Fruit fly (Drosophila melanogaster) whole organism, embryonic: Measurements from ENCODE around the gene CG12301.

ENCODE experiments used
- B-H1 ChIP-seq: fragments of 200-800 bp; sonication (Bioruptor generic); IDR thresholded peaks from 3 replicates; pipeline ENCODE4 v1.3.6; 2022; ENCODE audit warnings: missing biosample characterization, missing genetic modification characterization
- CG11093 ChIP-seq: fragments of 200-800 bp; sonication (Bioruptor generic); IDR thresholded peaks from 3 replicates; pipeline ENCODE4 v1.3.6; 2022; ENCODE audit warnings: missing biosample characterization, missing genetic modification characterization
- CG12219 ChIP-seq: fragments of 200-800 bp; sonication (Bioruptor generic); optimal IDR thresholded peaks from 3 replicates; lab custom pipeline; 2018; ENCODE audit warnings: missing biosample characterization, mild to moderate bottlenecking, missing genetic modification characterization
- CG12236 ChIP-seq: fragments of 200-800 bp; sonication (Bioruptor generic); optimal IDR thresholded peaks from 2 replicates; lab custom pipeline; 2016; ENCODE audit warnings: missing biosample characterization, missing genetic modification characterization
- CG12299 ChIP-seq: fragments of 200-800 bp; sonication (Bioruptor generic); optimal IDR thresholded peaks from 2 replicates; lab custom pipeline; 2018; ENCODE audit warnings: missing biosample characterization, mild to moderate bottlenecking, missing genetic modification characterization
- CG12769 ChIP-seq: fragments of 200-800 bp; sonication (Bioruptor generic); optimal IDR thresholded peaks from 2 replicates; lab custom pipeline; 2019; ENCODE audit warnings: missing biosample characterization, mild to moderate bottlenecking, missing genetic modification characterization, moderate library complexity
- CG15011 ChIP-seq: fragments of 200-800 bp; sonication (Bioruptor generic); optimal IDR thresholded peaks from 3 replicates; lab custom pipeline; 2018; ENCODE audit warnings: missing biosample characterization, mild to moderate bottlenecking, missing genetic modification characterization
- CG1602 ChIP-seq: fragments of 200-800 bp; sonication (Bioruptor generic); optimal IDR thresholded peaks from 3 replicates; lab custom pipeline; 2016; ENCODE audit warnings: missing biosample characterization, missing genetic modification characterization
- CG17385 ChIP-seq: fragments of 200-800 bp; sonication (Bioruptor generic); optimal IDR thresholded peaks from 3 replicates; lab custom pipeline; 2018; ENCODE audit warnings: missing biosample characterization, mild to moderate bottlenecking, missing genetic modification characterization
- CG17829 ChIP-seq: fragments of 200-800 bp; optimal IDR thresholded peaks from 2 replicates; lab custom pipeline; 2019; ENCODE audit warnings: missing biosample characterization, mild to moderate bottlenecking, missing genetic modification characterization, moderate library complexity
- CG30020 ChIP-seq: fragments of 200-800 bp; optimal IDR thresholded peaks from 2 replicates; lab custom pipeline; 2019; ENCODE audit warnings: missing biosample characterization, mild to moderate bottlenecking, missing genetic modification characterization, moderate library complexity
- CG31224 ChIP-seq: fragments of 200-800 bp; sonication (Bioruptor generic); IDR thresholded peaks from 2 replicates; pipeline ENCODE4 v1.3.6; 2022; ENCODE audit warnings: missing biosample characterization, missing genetic modification characterization
- CG32767 ChIP-seq: fragments of 200-800 bp; sonication (Bioruptor generic); IDR thresholded peaks from 2 replicates; pipeline ENCODE4 v1.3.6; 2022; ENCODE audit warnings: missing biosample characterization, missing genetic modification characterization
- CG3995 ChIP-seq: fragments of 200-800 bp; sonication (Bioruptor generic); optimal IDR thresholded peaks from 3 replicates; lab custom pipeline; 2016; ENCODE audit warnings: missing biosample characterization, missing genetic modification characterization
- CG5953 ChIP-seq: fragments of 200-800 bp; sonication (Bioruptor generic); IDR thresholded peaks from 2 replicates; pipeline ENCODE4 v1.3.6; 2022; ENCODE audit warnings: missing biosample characterization, missing genetic modification characterization
- CG6765 ChIP-seq: fragments of 200-800 bp; sonication (Bioruptor generic); optimal IDR thresholded peaks from 3 replicates; lab custom pipeline; 2017; ENCODE audit warnings: missing biosample characterization, mild to moderate bottlenecking, missing genetic modification characterization
- CG7963 ChIP-seq: fragments of 200-800 bp; sonication (Bioruptor generic); IDR thresholded peaks from 3 replicates; pipeline ENCODE4 v1.3.6; 2022; ENCODE audit warnings: missing biosample characterization, missing genetic modification characterization; ENCODE audit not compliant: partially characterized antibody
- CG8388 ChIP-seq: fragments of 200-800 bp; sonication (Bioruptor generic); optimal IDR thresholded peaks from 2 replicates; lab custom pipeline; 2019; ENCODE audit warnings: missing biosample characterization, mild to moderate bottlenecking, missing genetic modification characterization, moderate library complexity
- CG8924 ChIP-seq: fragments of 200-800 bp; optimal IDR thresholded peaks from 3 replicates; lab custom pipeline; 2019; ENCODE audit warnings: missing biosample characterization, mild to moderate bottlenecking, missing genetic modification characterization, moderate library complexity
- CG9797 ChIP-seq: fragments of 200-800 bp; sonication (Bioruptor generic); optimal IDR thresholded peaks from 3 replicates; lab custom pipeline; 2018; ENCODE audit warnings: missing biosample characterization, mild to moderate bottlenecking, missing genetic modification characterization
- CrebB ChIP-seq: fragments of 200-800 bp; sonication (Bioruptor generic); optimal IDR thresholded peaks from 3 replicates; lab custom pipeline; 2018; ENCODE audit warnings: missing biosample characterization, mild to moderate bottlenecking, missing genetic modification characterization
- Ets65A ChIP-seq: fragments of 200-800 bp; sonication (Bioruptor generic); peaks from one replicate; lab custom pipeline; 2016; ENCODE audit warnings: missing biosample characterization, missing genetic modification characterization
- Fer2 ChIP-seq: fragments of 200-800 bp; sonication (Bioruptor generic); optimal IDR thresholded peaks from 2 replicates; lab custom pipeline; 2018; ENCODE audit warnings: missing biosample characterization, mild to moderate bottlenecking, missing genetic modification characterization, moderate library complexity
- Hr78 ChIP-seq, 2 experiments: fragments of 200-800 bp in 1 of 2; fragments of >200 bp in 1 of 2; sonication (Bioruptor generic) in 1 of 2; optimal IDR thresholded peaks; 2 replicates each; lab custom pipeline; 2017 to 2019; ENCODE audit warnings: missing biosample characterization in 2 of 2, missing genetic modification characterization in 2 of 2, mild to moderate bottlenecking in 1 of 2, moderate library complexity in 1 of 2
- Mes4 ChIP-seq: fragments of 200-800 bp; sonication (Bioruptor generic); optimal IDR thresholded peaks from 2 replicates; lab custom pipeline; 2016; ENCODE audit warnings: missing biosample characterization, missing genetic modification characterization
- Neu2 ChIP-seq: fragments of 200-800 bp; sonication (Bioruptor generic); optimal IDR thresholded peaks from 3 replicates; lab custom pipeline; 2016; ENCODE audit warnings: missing biosample characterization, missing genetic modification characterization, borderline replicate concordance
- Ptx1 ChIP-seq: fragments of 200-800 bp; sonication (Bioruptor generic); IDR thresholded peaks from 2 replicates; pipeline ENCODE4 v1.3.6; 2022; ENCODE audit warnings: missing biosample characterization, missing genetic modification characterization
- Rfx ChIP-seq: fragments of 200-800 bp; sonication (Bioruptor generic); IDR thresholded peaks from 2 replicates; pipeline ENCODE4 v1.3.6; 2022; ENCODE audit warnings: missing biosample characterization, missing genetic modification characterization
- Sox102F ChIP-seq: fragments of 200-800 bp; sonication (Bioruptor generic); optimal IDR thresholded peaks from 2 replicates; lab custom pipeline; 2018; ENCODE audit warnings: missing biosample characterization, mild to moderate bottlenecking, missing genetic modification characterization, moderate library complexity
- Sry-β ChIP-seq: fragments of 200-800 bp; sonication (Bioruptor generic); optimal IDR thresholded peaks from 2 replicates; lab custom pipeline; 2018; ENCODE audit warnings: missing biosample characterization, mild to moderate bottlenecking, missing genetic modification characterization, moderate library complexity
- Ssrp ChIP-seq: fragments of 200-800 bp; sonication (Bioruptor generic); optimal IDR thresholded peaks from 2 replicates; lab custom pipeline; 2018; ENCODE audit warnings: missing biosample characterization, mild to moderate bottlenecking, missing genetic modification characterization, moderate library complexity
- bcd ChIP-seq: fragments of 200-800 bp; sonication (Bioruptor generic); optimal IDR thresholded peaks from 2 replicates; lab custom pipeline; 2017; ENCODE audit warnings: missing biosample characterization, mild to moderate bottlenecking, missing genetic modification characterization
- cwo ChIP-seq: fragments of 200-800 bp; sonication (Bioruptor generic); optimal IDR thresholded peaks from 3 replicates; lab custom pipeline; 2017; ENCODE audit warnings: missing biosample characterization, missing genetic modification characterization, mild to moderate bottlenecking, moderate library complexity, missing genetic modification reagents
- dm ChIP-seq: fragments of 200-800 bp; sonication (Bioruptor generic); optimal IDR thresholded peaks from 3 replicates; lab custom pipeline; 2016; ENCODE audit warnings: missing biosample characterization, missing genetic modification characterization
- dmrt99B ChIP-seq: fragments of 200-800 bp; sonication (Bioruptor generic); optimal IDR thresholded peaks from 2 replicates; lab custom pipeline; 2018; ENCODE audit warnings: missing biosample characterization, mild to moderate bottlenecking, missing genetic modification characterization, moderate library complexity
- ftz-f1 ChIP-seq: fragments of 200-800 bp; sonication (Bioruptor generic); optimal IDR thresholded peaks from 2 replicates; lab custom pipeline; 2016; ENCODE audit warnings: missing biosample characterization, missing genetic modification characterization
- ham ChIP-seq: fragments of 200-800 bp; sonication (Bioruptor generic); IDR thresholded peaks from 2 replicates; pipeline ENCODE4 v1.3.6; 2022; ENCODE audit warnings: missing biosample characterization, missing genetic modification characterization
- kay ChIP-seq: fragments of 200-800 bp; sonication (Bioruptor generic); optimal IDR thresholded peaks from 2 replicates; lab custom pipeline; 2016; ENCODE audit warnings: missing biosample characterization, missing genetic modification characterization
- nerfin-1 ChIP-seq: fragments of 200-800 bp; sonication (Bioruptor generic); optimal IDR thresholded peaks from 3 replicates; lab custom pipeline; 2019; ENCODE audit warnings: missing biosample characterization, mild to moderate bottlenecking, missing genetic modification characterization, moderate library complexity
- pan ChIP-seq, 4 experiments: fragments of >200 bp in 3 of 4; fragments of 200-800 bp in 1 of 4; sonication (Bioruptor generic) in 1 of 4; optimal IDR thresholded peaks in 3 of 4; IDR thresholded peaks in 1 of 4; 2 replicates each; pipeline versions ENCODE4 v1.3.6 to Lab custom; 2017 to 2022; ENCODE audit warnings: missing biosample characterization in 2 of 4, missing genetic modification characterization in 2 of 4, mixed read lengths in 1 of 4
- pho ChIP-seq: fragments of 200-800 bp; sonication (Bioruptor generic); optimal IDR thresholded peaks from 2 replicates; lab custom pipeline; 2016; ENCODE audit warnings: missing biosample characterization, missing genetic modification characterization
- pzg ChIP-seq: fragments of 200-800 bp; sonication (Bioruptor generic); optimal IDR thresholded peaks from 3 replicates; lab custom pipeline; 2018; ENCODE audit warnings: missing biosample characterization, mild to moderate bottlenecking, missing genetic modification characterization, moderate library complexity
- run ChIP-seq: fragments of 200-800 bp; sonication (Bioruptor generic); optimal IDR thresholded peaks from 3 replicates; lab custom pipeline; 2018; ENCODE audit warnings: missing biosample characterization, mild to moderate bottlenecking, missing genetic modification characterization
- schlank ChIP-seq: fragments of 200-800 bp; sonication (Bioruptor generic); optimal IDR thresholded peaks from 2 replicates; lab custom pipeline; 2018; ENCODE audit warnings: missing biosample characterization, mild to moderate bottlenecking, missing genetic modification characterization
- sens-2 ChIP-seq: fragments of 200-800 bp; sonication (Bioruptor generic); IDR thresholded peaks from 2 replicates; pipeline ENCODE4 v1.3.6; 2022; ENCODE audit warnings: missing biosample characterization, missing genetic modification characterization
- slbo ChIP-seq: fragments of 200-800 bp; sonication (Bioruptor generic); IDR thresholded peaks from 2 replicates; pipeline ENCODE4 v1.3.6; 2022; ENCODE audit warnings: missing biosample characterization, missing genetic modification characterization
- tgo ChIP-seq: fragments of 200-800 bp; sonication (Bioruptor generic); IDR thresholded peaks from 3 replicates; pipeline ENCODE4 v1.3.6; 2022; ENCODE audit warnings: missing biosample characterization, missing genetic modification characterization
- z ChIP-seq: fragments of 200-800 bp; sonication (Bioruptor generic); IDR thresholded peaks from 3 replicates; pipeline ENCODE4 v1.3.6; 2022; ENCODE audit warnings: missing biosample characterization, missing genetic modification characterization

The CG12301 gene

DNA sequence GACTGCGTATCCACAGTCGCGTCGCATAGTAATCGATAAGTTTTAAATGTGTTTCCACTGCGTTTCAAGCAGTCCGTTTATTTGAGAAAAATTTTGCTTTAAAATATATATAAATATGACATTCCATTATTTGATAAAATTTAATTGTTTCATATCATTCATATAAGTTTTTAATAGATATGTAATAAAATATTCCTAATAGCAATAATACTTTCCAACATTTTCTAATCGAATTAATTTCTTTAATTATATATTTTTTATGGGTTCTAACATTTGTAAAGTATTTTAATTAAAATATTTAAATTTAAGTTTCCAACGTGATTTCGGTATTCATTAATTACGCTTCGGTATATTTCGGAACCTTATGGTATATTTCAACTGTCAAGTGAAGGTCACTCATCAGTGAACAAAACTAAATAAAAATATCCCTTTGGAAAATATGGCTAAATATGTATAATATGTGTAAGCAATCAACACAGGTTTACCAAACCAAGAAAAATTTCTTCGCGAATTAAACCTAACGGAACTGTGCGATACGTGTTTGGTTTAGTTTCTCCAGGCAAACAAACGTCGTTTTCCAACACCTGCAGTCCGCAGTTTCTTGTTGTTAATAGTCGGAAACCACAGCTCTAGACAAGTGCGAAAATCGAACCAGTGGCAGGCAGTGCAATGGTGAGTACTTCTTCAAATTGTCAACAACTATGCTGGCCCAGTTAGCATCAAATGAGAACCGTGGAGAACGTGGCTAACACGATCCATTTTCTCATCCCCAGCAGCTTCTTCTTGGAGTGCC, 17.3 kb upstream of the CG12301 start, which contains the start of the genes CG7739 and SCCRO (continued):
- TF ChIP-seq Sox102F (GFP tag; lab: Kevin White, UChicago), result no peak
- TF ChIP-seq tgo (GFP tag; lab: Robert Waterston, UW), result peak; percentile 69
- no peak for TF ChIP-seq CrebB
- TF ChIP-seq schlank (tag; lab: Kevin White, UChicago), result no peak
- peak; percentile 71 for TF ChIP-seq CG17829
- peak; percentile 42 for TF ChIP-seq CG17385
- TF ChIP-seq CG5953, result no peak
- TF ChIP-seq run (tag; lab: Kevin White, UChicago), result no peak
- TF ChIP-seq Neu2 (GFP tag; lab: Kevin White, UChicago), result no peak
- peak; percentile 56 for TF ChIP-seq Fer2 (tag; lab: Kevin White, UChicago)
- TF ChIP-seq Ptx1, result peak; percentile 75
- peak; percentile 25 for TF ChIP-seq pho (GFP tag; lab: Kevin White, UChicago)
- peak; percentile 58 for TF ChIP-seq CG8388 (GFP tag; lab: Kevin White, UChicago)
- peak; percentile 56 for TF ChIP-seq CG1602 (GFP tag; lab: Kevin White, UChicago)
- no peak for TF ChIP-seq CG11093 (GFP tag; lab: Robert Waterston, UW)
- TF ChIP-seq sens-2 (GFP tag; lab: Robert Waterston, UW), result no peak
- no peak for TF ChIP-seq CG12769 (tag; lab: Kevin White, UChicago)
- peak; percentile 4 for TF ChIP-seq Mes4 (GFP tag; lab: Kevin White, UChicago)
- TF ChIP-seq CG6765, result no peak
- TF ChIP-seq cwo (GFP tag; lab: Kevin White, UChicago), result no peak
- peak; percentile 43; the same call in 1 of the 2 replicates for TF ChIP-seq CG32767 (GFP tag; lab: Robert Waterston, UW)
- peak; percentile 77 for TF ChIP-seq Rfx (GFP tag; lab: Robert Waterston, UW)
- peak; percentile 70 for TF ChIP-seq CG8924 (tag; lab: Kevin White, UChicago)
- peak; percentile 59 for TF ChIP-seq CG31224 (GFP tag; lab: Robert Waterston, UW)
- peak; percentile 49 for TF ChIP-seq CG9797 (GFP tag; lab: Kevin White, UChicago)
- TF ChIP-seq ham (GFP tag; lab: Robert Waterston, UW), result peak; percentile 8; the same call in 1 of the 2 replicates
- peak; percentile 61 for TF ChIP-seq kay (GFP tag; lab: Kevin White, UChicago)
- TF ChIP-seq dm (GFP tag; lab: Kevin White, UChicago), result peak; percentile 12
- peak; percentile 51; the same call in 1 of the 3 replicates for TF ChIP-seq B-H1 (GFP tag; lab: Robert Waterston, UW)
- no peak for TF ChIP-seq CG12236
- TF ChIP-seq Hr78 (GFP tag; optimal IDR thresholded peaks at IDR 0.05; lab: Kevin White, UChicago), result no peak
- TF ChIP-seq CG7963 (GFP tag; lab: Robert Waterston, UW), result no peak
- peak; percentile 5 for TF ChIP-seq nerfin-1 (tag; lab: Kevin White, UChicago)
- TF ChIP-seq CG15011 (GFP tag; lab: Kevin White, UChicago), result no peak
- peak; percentile 22 for TF ChIP-seq CG12299 (tag; lab: Kevin White, UChicago)
- no peak for TF ChIP-seq Sry-β
- TF ChIP-seq pan (optimal IDR thresholded peaks at IDR 0.05; lab: Kevin White, UChicago), result no peak
- peak in 1 of 2 experiments; percentile 85 for TF ChIP-seq pan (GFP tag; optimal IDR thresholded peaks at IDR 0.05 in 1 of 2, IDR thresholded peaks at IDR 0.05 in 1 of 2)
- TF ChIP-seq slbo, result peak; percentile 86
- no peak for TF ChIP-seq ftz-f1 (GFP tag; lab: Kevin White, UChicago)
- TF ChIP-seq pzg (GFP tag; lab: Kevin White, UChicago), result peak; percentile 36
- no peak for TF ChIP-seq bcd
- TF ChIP-seq CG3995 (GFP tag; lab: Kevin White, UChicago), result peak; percentile 93
- no peak for TF ChIP-seq CG12219 (GFP tag; lab: Kevin White, UChicago)
- peak; percentile 61 for TF ChIP-seq Ssrp (tag; lab: Kevin White, UChicago)
- TF ChIP-seq z, result no peak
- TF ChIP-seq Ets65A, result peak; percentile 92
- TF ChIP-seq CG30020 (tag; lab: Kevin White, UChicago), result peak; percentile 87
- TF ChIP-seq dmrt99B, result no peak
